Worm (Caenorhabditis elegans) whole organism, L3 larva: ENCODE measurements around the gene F11C7.6.

ENCODE experiments used
- ZK546.5 ChIP-seq: sonication (generic microtip); optimal IDR thresholded peaks from 2 replicates; lab custom pipeline; 2017; ENCODE audit warnings: missing biosample characterization, missing genetic modification characterization
- aly-2 ChIP-seq: fragments of 150-350 bp; optimal IDR thresholded peaks from 2 replicates; lab custom pipeline; 2014; ENCODE audit warnings: missing biosample characterization, missing genetic modification characterization
- ama-1 ChIP-seq: fragments of 150-350 bp; optimal IDR thresholded peaks from 2 replicates; lab custom pipeline; 2018
- ceh-16 ChIP-seq: sonication (generic microtip); optimal IDR thresholded peaks from 2 replicates; lab custom pipeline; 2017; ENCODE audit warnings: missing biosample characterization, missing genetic modification characterization
- ceh-82 ChIP-seq: fragments of 150-350 bp; optimal IDR thresholded peaks from 2 replicates; lab custom pipeline; 2014; ENCODE audit warnings: missing biosample characterization, missing genetic modification characterization
- egl-27 ChIP-seq: sonication (generic microtip); optimal IDR thresholded peaks from 4 replicates; lab custom pipeline; 2017; ENCODE audit warnings: missing biosample characterization, missing genetic modification reagents, missing genetic modification characterization
- egl-5 ChIP-seq: fragments of 150-350 bp; optimal IDR thresholded peaks from 2 replicates; lab custom pipeline; 2017; ENCODE audit warnings: missing biosample characterization, missing genetic modification reagents, missing genetic modification characterization, inconsistent platforms
- elt-1 ChIP-seq: fragments of 150-350 bp; optimal IDR thresholded peaks from 2 replicates; lab custom pipeline; 2014; ENCODE audit warnings: missing biosample characterization, missing genetic modification characterization
- elt-2 ChIP-seq: sonication (generic microtip); optimal IDR thresholded peaks from 2 replicates; lab custom pipeline; 2016; ENCODE audit warnings: missing genetic modification reagents, mild to moderate bottlenecking, missing genetic modification characterization, missing compliant biosample characterization
- elt-3 ChIP-seq, 3 experiments: fragments of 150-350 bp in 1 of 3; sonication (generic microtip) in 2 of 3; optimal IDR thresholded peaks; 2 replicates in 2 of 3; 4 replicates in 1 of 3; lab custom pipeline; 2014 to 2017; ENCODE audit warnings: missing biosample characterization in 3 of 3, missing genetic modification characterization in 3 of 3
- eor-1 ChIP-seq, 2 experiments: fragments of 150-350 bp; optimal IDR thresholded peaks; 2 replicates each; lab custom pipeline; 2014 to 2018; ENCODE audit warnings: missing biosample characterization in 2 of 2, missing genetic modification characterization in 2 of 2
- fkh-10 ChIP-seq: sonication (generic microtip); optimal IDR thresholded peaks from 2 replicates; lab custom pipeline; 2017; ENCODE audit warnings: missing biosample characterization, missing genetic modification reagents, missing genetic modification characterization
- fkh-2 ChIP-seq: fragments of 150-350 bp; optimal IDR thresholded peaks from 2 replicates; lab custom pipeline; 2014; ENCODE audit warnings: missing biosample characterization, missing genetic modification reagents, missing genetic modification characterization
- fos-1 ChIP-seq: fragments of 150-350 bp; optimal IDR thresholded peaks from 2 replicates; lab custom pipeline; 2014; ENCODE audit warnings: missing biosample characterization, missing genetic modification characterization
- lin-15B ChIP-seq: fragments of 150-350 bp; optimal IDR thresholded peaks from 2 replicates; lab custom pipeline; 2014; ENCODE audit warnings: missing biosample characterization, missing genetic modification characterization
- lin-39 ChIP-seq: fragments of 150-350 bp; optimal IDR thresholded peaks from 2 replicates; lab custom pipeline; 2018; ENCODE audit warnings: missing biosample characterization, missing genetic modification reagents, missing genetic modification characterization
- lsy-12 ChIP-seq: sonication (generic microtip); optimal IDR thresholded peaks from 2 replicates; lab custom pipeline; 2016; ENCODE audit warnings: mild to moderate bottlenecking, missing genetic modification characterization, missing compliant biosample characterization
- mdl-1 ChIP-seq: fragments of 150-350 bp; optimal IDR thresholded peaks from 2 replicates; lab custom pipeline; 2014; ENCODE audit warnings: missing biosample characterization, missing genetic modification characterization
- mml-1 ChIP-seq: fragments of 150-350 bp; sonication (generic microtip); optimal IDR thresholded peaks from 3 replicates; lab custom pipeline; 2014; ENCODE audit warnings: missing biosample characterization, missing genetic modification characterization
- nfya-1 ChIP-seq: sonication (generic microtip); optimal IDR thresholded peaks from 2 replicates; lab custom pipeline; 2017; ENCODE audit warnings: missing genetic modification characterization, mild to moderate bottlenecking, missing compliant biosample characterization, antibody characterized with exemption, moderate library complexity; ENCODE audit not compliant: insufficient read depth
- nhr-11 ChIP-seq: fragments of 150-350 bp; optimal IDR thresholded peaks from 2 replicates; lab custom pipeline; 2014; ENCODE audit warnings: missing biosample characterization, missing genetic modification characterization
- nhr-12 ChIP-seq: fragments of 150-350 bp; optimal IDR thresholded peaks from 2 replicates; lab custom pipeline; 2014; ENCODE audit warnings: missing biosample characterization, missing genetic modification characterization
- nhr-23 ChIP-seq: fragments of 150-350 bp; optimal IDR thresholded peaks from 2 replicates; lab custom pipeline; 2014; ENCODE audit warnings: missing biosample characterization, missing genetic modification reagents, missing genetic modification characterization
- nhr-237 ChIP-seq: fragments of 150-350 bp; optimal IDR thresholded peaks from 2 replicates; lab custom pipeline; 2014; ENCODE audit warnings: missing biosample characterization, missing genetic modification characterization
- nhr-28 ChIP-seq: fragments of 150-350 bp; optimal IDR thresholded peaks from 2 replicates; lab custom pipeline; 2014; ENCODE audit warnings: missing biosample characterization, missing genetic modification characterization
- nhr-43 ChIP-seq: sonication (generic microtip); optimal IDR thresholded peaks from 2 replicates; lab custom pipeline; 2016; ENCODE audit warnings: mild to moderate bottlenecking, missing genetic modification characterization, missing compliant biosample characterization; ENCODE audit not compliant: poor library complexity, severe bottlenecking
- nhr-67 ChIP-seq: fragments of 150-350 bp; optimal IDR thresholded peaks from 2 replicates; lab custom pipeline; 2014; ENCODE audit warnings: missing biosample characterization, missing genetic modification characterization
- pqm-1 ChIP-seq: fragments of 150-350 bp; optimal IDR thresholded peaks from 2 replicates; lab custom pipeline; 2017; ENCODE audit warnings: missing biosample characterization, missing genetic modification characterization, inconsistent platforms
- sea-2 ChIP-seq: fragments of 150-350 bp; sonication (generic microtip); optimal IDR thresholded peaks from 4 replicates; lab custom pipeline; 2014; ENCODE audit warnings: missing biosample characterization, missing genetic modification reagents, missing genetic modification characterization
- skn-1 ChIP-seq: fragments of 150-350 bp; optimal IDR thresholded peaks from 2 replicates; lab custom pipeline; 2014; ENCODE audit warnings: missing biosample characterization, missing genetic modification characterization
- snpc-4 ChIP-seq: fragments of 150-350 bp; optimal IDR thresholded peaks from 2 replicates; lab custom pipeline; 2014; ENCODE audit warnings: missing biosample characterization, missing genetic modification characterization
- tbx-2 ChIP-seq: sonication (generic microtip); optimal IDR thresholded peaks from 2 replicates; lab custom pipeline; 2016; ENCODE audit warnings: mild to moderate bottlenecking, missing genetic modification characterization, missing compliant biosample characterization
- unc-39 ChIP-seq: sonication (generic microtip); optimal IDR thresholded peaks from 4 replicates; lab custom pipeline; 2017; ENCODE audit warnings: missing biosample characterization, missing genetic modification characterization
- unc-62 ChIP-seq: fragments of 150-350 bp; sonication (generic microtip); optimal IDR thresholded peaks from 4 replicates; lab custom pipeline; 2014; ENCODE audit warnings: missing biosample characterization, missing genetic modification reagents, missing genetic modification characterization
- zag-1 ChIP-seq: fragments of 150-350 bp; optimal IDR thresholded peaks from 2 replicates; lab custom pipeline; 2014; ENCODE audit warnings: missing biosample characterization, missing genetic modification characterization
- ztf-11 ChIP-seq: fragments of 150-350 bp; optimal IDR thresholded peaks from 2 replicates; lab custom pipeline; 2014; ENCODE audit warnings: missing biosample characterization, missing genetic modification characterization
- ztf-4 ChIP-seq: fragments of 150-350 bp; optimal IDR thresholded peaks from 2 replicates; lab custom pipeline; 2014; ENCODE audit warnings: missing biosample characterization, missing genetic modification characterization

F11C7.6 gene

ce11 chrX:17401264-17401663, at the start of gene F11C7.6:
Gene F11C7.6 (plus strand): TSS chrX:17401564.
- no peak for TF ChIP-seq nfya-1 (tag; lab: Kevin White, UChicago)
- no peak for TF ChIP-seq nhr-237 (tag; lab: Kevin White, UChicago)
- no peak for TF ChIP-seq unc-62 (GFP tag; lab: Kevin White, UChicago)
- no peak for TF ChIP-seq ztf-11 (tag; lab: Kevin White, UChicago)
- TF ChIP-seq zag-1 (tag; lab: Kevin White, UChicago): no peak
- no peak for TF ChIP-seq mdl-1 (tag; lab: Kevin White, UChicago)
- TF ChIP-seq lin-39: no peak
- no peak for TF ChIP-seq egl-27
- TF ChIP-seq lsy-12 (tag; lab: Kevin White, UChicago): no peak
- TF ChIP-seq unc-39: no peak
- TF ChIP-seq fkh-10 (GFP tag; lab: Kevin White, UChicago): no peak
- no peak for TF ChIP-seq ceh-16 (tag; lab: Kevin White, UChicago)
- no peak for TF ChIP-seq mml-1 (tag; lab: Kevin White, UChicago)
- TF ChIP-seq elt-1 (tag; lab: Kevin White, UChicago): no peak
- no peak for TF ChIP-seq sea-2
- no peak for TF ChIP-seq egl-5 (tag; lab: Kevin White, UChicago)
- TF ChIP-seq nhr-11: no peak
- TF ChIP-seq pqm-1: no peak
- TF ChIP-seq eor-1 (tag; optimal IDR thresholded peaks at IDR 0.05; lab: Kevin White, UChicago): no peak
- no peak for TF ChIP-seq tbx-2

ce11 chrX:17352098-17352497, 49.3 kb upstream of the F11C7.6 start:
- TF ChIP-seq fkh-10 (GFP tag; lab: Kevin White, UChicago) (peak; percentile 87), elt-3 (tag; optimal IDR thresholded peaks at IDR 0.05; lab: Kevin White, UChicago) (no peak)

- TF ChIP-seq skn-1 (tag; lab: Kevin White, UChicago): no peak
- no peak for TF ChIP-seq lsy-12 (tag; lab: Kevin White, UChicago)
- TF ChIP-seq sea-2: no peak
- no peak for TF ChIP-seq fkh-10 (GFP tag; lab: Kevin White, UChicago)
- no peak for TF ChIP-seq nhr-67 (tag; lab: Kevin White, UChicago)
- TF ChIP-seq nhr-43 (tag; lab: Kevin White, UChicago): no peak
- TF ChIP-seq snpc-4 (tag; lab: Kevin White, UChicago): no peak
- TF ChIP-seq elt-2: no peak
- TF ChIP-seq elt-1 (tag; lab: Kevin White, UChicago): no peak
- no peak for TF ChIP-seq nhr-12 (tag; lab: Kevin White, UChicago)
Observed at ce11 chrX:17355462-17355861, 45.9 kb upstream of the F11C7.6 start.

ce11 chrX:17356748-17357147, 44.6 kb upstream of the F11C7.6 start:
- TF ChIP-seq fos-1 (no peak), lin-15B (tag; lab: Kevin White, UChicago) (no peak), ceh-16 (tag; lab: Kevin White, UChicago) (no peak), tbx-2 (no peak), unc-39 (no peak), nhr-23 (tag; lab: Kevin White, UChicago) (no peak), ztf-11 (tag; lab: Kevin White, UChicago) (no peak), egl-5 (tag; lab: Kevin White, UChicago) (no peak), aly-2 (no peak), fkh-2 (no peak), nhr-237 (tag; lab: Kevin White, UChicago) (no peak), nhr-12 (tag; lab: Kevin White, UChicago) (no peak), nhr-67 (tag; lab: Kevin White, UChicago) (no peak)

ce11 chrX:17359452-17359851, 41.9 kb upstream of the F11C7.6 start, which contains the start of gene npr-36:
Gene npr-36 (plus strand): TSS chrX:17359752.
- TF ChIP-seq egl-5 (tag; lab: Kevin White, UChicago) (no peak), skn-1 (tag; lab: Kevin White, UChicago) (no peak), lin-39 (no peak), mml-1 (tag; lab: Kevin White, UChicago) (no peak), ZK546.5 (tag; lab: Kevin White, UChicago) (no peak), ama-1 (no peak), ztf-4 (tag; lab: Kevin White, UChicago) (no peak), lsy-12 (tag; lab: Kevin White, UChicago) (no peak), nfya-1 (tag; lab: Kevin White, UChicago) (no peak), eor-1 (tag; optimal IDR thresholded peaks at IDR 0.05; lab: Kevin White, UChicago) (no peak), nhr-28 (tag; lab: Kevin White, UChicago) (no peak), nhr-237 (tag; lab: Kevin White, UChicago) (no peak), egl-27 (no peak), ceh-82 (tag; lab: Kevin White, UChicago) (no peak), fkh-10 (GFP tag; lab: Kevin White, UChicago) (no peak)
